ENCODE assay signal across 2 fruit fly cellular contexts in genomic region chr3L:3765782-3766520, dm6.
TF ChIP-seq lines count a peak whose summit lies in the region.

No protein-coding gene starts in this region.

TF ChIP-seq in whole organism, embryonic, 481 proteins besides CTCF, POLR2A, EP300 and RAD21 (continued from another document and continues in another):
- TF ChIP-seq CG15073 (GFP tag; optimal IDR thresholded peaks at IDR 0.05; lab: Kevin White, UChicago): no peak
- TF ChIP-seq CrebB (tag; optimal IDR thresholded peaks at IDR 0.05; lab: Kevin White, UChicago): peak; percentile 8
- TF ChIP-seq Mes4 (GFP tag; optimal IDR thresholded peaks at IDR 0.05; lab: Kevin White, UChicago): no peak
- no peak; the same call in 1 of the 2 replicates for TF ChIP-seq bowl (GFP tag; IDR thresholded peaks at IDR 0.05; lab: Robert Waterston, UW)
- peak; percentile 36; the same call in 1 of the 2 replicates for TF ChIP-seq CG13287 (GFP tag; IDR thresholded peaks at IDR 0.05; lab: Robert Waterston, UW; ENCODE audit: partially characterized antibody)
- no peak for TF ChIP-seq ham (GFP tag; IDR thresholded peaks at IDR 0.05; lab: Robert Waterston, UW)
- no peak for TF ChIP-seq luna (GFP tag; optimal IDR thresholded peaks at IDR 0.05; lab: Kevin White, UChicago)
- peak; percentile 62 for TF ChIP-seq CG12155 (GFP tag; optimal IDR thresholded peaks at IDR 0.05; lab: Kevin White, UChicago)
- TF ChIP-seq CG1832 (GFP tag; optimal IDR thresholded peaks at IDR 0.05; lab: Kevin White, UChicago): peak; percentile 85
- TF ChIP-seq wek (GFP tag; optimal IDR thresholded peaks at IDR 0.05; lab: Kevin White, UChicago): no peak
- peak; percentile 40; the same call in 1 of the 3 replicates for TF ChIP-seq CG14050 (GFP tag; IDR thresholded peaks at IDR 0.05; lab: Robert Waterston, UW)
- no peak for TF ChIP-seq CG8944 (GFP tag; optimal IDR thresholded peaks at IDR 0.05; lab: Kevin White, UChicago)
- TF ChIP-seq MTF-1 (GFP tag; optimal IDR thresholded peaks at IDR 0.05; lab: Kevin White, UChicago; ENCODE audit: borderline replicate concordance): peak; percentile 46
- TF ChIP-seq CG18262 (tag; optimal IDR thresholded peaks at IDR 0.05; lab: Kevin White, UChicago): peak; percentile 79
- TF ChIP-seq Gug (GFP tag; IDR thresholded peaks at IDR 0.05; lab: Robert Waterston, UW): no peak; the same call in 3 of the 4 replicates
- TF ChIP-seq bcd (GFP tag; optimal IDR thresholded peaks at IDR 0.05; lab: Kevin White, UChicago): peak; percentile 59
- 0 out of 2 replicates have a peak, but pooled peaks have one; percentile 5 for TF ChIP-seq NFAT (GFP tag; IDR thresholded peaks at IDR 0.05; lab: Robert Waterston, UW)
- TF ChIP-seq Drgx (GFP tag; IDR thresholded peaks at IDR 0.05; lab: Robert Waterston, UW): peak; percentile 32
- TF ChIP-seq CG32532 (GFP tag; IDR thresholded peaks at IDR 0.05; lab: Robert Waterston, UW): peak; percentile 81
- 0 out of 2 replicates have a peak, but pooled peaks have one; percentile 29 for TF ChIP-seq bbx (GFP tag; IDR thresholded peaks at IDR 0.05; lab: Robert Waterston, UW; ENCODE audit: partially characterized antibody)
- TF ChIP-seq CG6272 (GFP tag; IDR thresholded peaks at IDR 0.05; lab: Robert Waterston, UW): peak; percentile 37; the same call in 1 of the 2 replicates
- peak; percentile 56 for TF ChIP-seq az2 (GFP tag; optimal IDR thresholded peaks at IDR 0.05; lab: Kevin White, UChicago)
- no peak for TF ChIP-seq crol (GFP tag; IDR thresholded peaks at IDR 0.05; lab: Robert Waterston, UW)
- peak; percentile 78 for TF ChIP-seq Dek (tag; optimal IDR thresholded peaks at IDR 0.05; lab: Kevin White, UChicago)
- peak; percentile 37 for TF ChIP-seq CG13775 (GFP tag; optimal IDR thresholded peaks at IDR 0.05; lab: Kevin White, UChicago)
- TF ChIP-seq fd96Cb (tag; optimal IDR thresholded peaks at IDR 0.05; lab: Kevin White, UChicago): peak; percentile 55
- no peak for TF ChIP-seq btn (GFP tag; optimal IDR thresholded peaks at IDR 0.05; lab: Kevin White, UChicago)
- TF ChIP-seq CG3407 (GFP tag; optimal IDR thresholded peaks at IDR 0.05; lab: Kevin White, UChicago): peak; percentile 46
- TF ChIP-seq Med (GFP tag; lab: Kevin White, UChicago): peak; percentile 85
- peak; percentile 69 for TF ChIP-seq ewg (GFP tag; optimal IDR thresholded peaks at IDR 0.05; lab: Kevin White, UChicago)
- TF ChIP-seq Xbp1 (GFP tag; optimal IDR thresholded peaks at IDR 0.05; lab: Kevin White, UChicago): peak; percentile 72
- TF ChIP-seq Hr78 (GFP tag; optimal IDR thresholded peaks at IDR 0.05; lab: Kevin White, UChicago): peak in 1 of 2 experiments; percentile 71
- TF ChIP-seq CG14710 (tag; optimal IDR thresholded peaks at IDR 0.05; lab: Kevin White, UChicago): peak; percentile 9
- TF ChIP-seq ro (GFP tag; IDR thresholded peaks at IDR 0.05; lab: Robert Waterston, UW): no peak
- TF ChIP-seq CG10209 (GFP tag; optimal IDR thresholded peaks at IDR 0.05; lab: Kevin White, UChicago): peak; percentile 75
- TF ChIP-seq gcm2 (GFP tag; optimal IDR thresholded peaks at IDR 0.05; lab: Kevin White, UChicago): peak; percentile 45
- peak; percentile 8 for TF ChIP-seq CG12942 (GFP tag; optimal IDR thresholded peaks at IDR 0.05; lab: Kevin White, UChicago)
- peak; percentile 58 for TF ChIP-seq CG10979 (tag; optimal IDR thresholded peaks at IDR 0.05; lab: Kevin White, UChicago)
- peak; percentile 29 for TF ChIP-seq yki (optimal IDR thresholded peaks at IDR 0.05; lab: Kevin White, UChicago)
- TF ChIP-seq phol (tag; optimal IDR thresholded peaks at IDR 0.05; lab: Kevin White, UChicago): peak; percentile 63
- no peak; the same call in 1 of the 2 replicates for TF ChIP-seq CG9215 (GFP tag; IDR thresholded peaks at IDR 0.05; lab: Robert Waterston, UW)
- TF ChIP-seq CG7556 (GFP tag; optimal IDR thresholded peaks at IDR 0.05; lab: Kevin White, UChicago): peak; percentile 79
- peak; percentile 83 for TF ChIP-seq CG10366 (GFP tag; IDR thresholded peaks at IDR 0.05; lab: Robert Waterston, UW)
- peak; percentile 15 for TF ChIP-seq maf-S (GFP tag; optimal IDR thresholded peaks at IDR 0.05; lab: Kevin White, UChicago)
- TF ChIP-seq CG10543 (GFP tag; optimal IDR thresholded peaks at IDR 0.05; lab: Kevin White, UChicago): peak; percentile 77
- peak; percentile 91 for TF ChIP-seq CG15269 (tag; optimal IDR thresholded peaks at IDR 0.05; lab: Kevin White, UChicago)
- peak; percentile 76 for TF ChIP-seq Sox100B (GFP tag; optimal IDR thresholded peaks at IDR 0.05; lab: Kevin White, UChicago)
- TF ChIP-seq Vsx1 (GFP tag; optimal IDR thresholded peaks at IDR 0.05; lab: Kevin White, UChicago): peak; percentile 40
- TF ChIP-seq Neu2 (GFP tag; optimal IDR thresholded peaks at IDR 0.05; lab: Kevin White, UChicago; ENCODE audit: borderline replicate concordance): no peak
- TF ChIP-seq gsb (GFP tag; IDR thresholded peaks at IDR 0.05; lab: Robert Waterston, UW): peak; percentile 56
- no peak for TF ChIP-seq pan (optimal IDR thresholded peaks at IDR 0.05; lab: Kevin White, UChicago)
- peak in 1 of 2 experiments; percentile 79 for TF ChIP-seq pan (GFP tag; optimal IDR thresholded peaks at IDR 0.05 in 1 of 2, IDR thresholded peaks at IDR 0.05 in 1 of 2)
- TF ChIP-seq CG13894 (tag; optimal IDR thresholded peaks at IDR 0.05; lab: Kevin White, UChicago): peak; percentile 64
- TF ChIP-seq CG3847 (GFP tag; IDR thresholded peaks at IDR 0.05; lab: Robert Waterston, UW): peak; percentile 60; the same call in 1 of the 2 replicates
- peak; percentile 83 for TF ChIP-seq Oli (tag; optimal IDR thresholded peaks at IDR 0.05; lab: Kevin White, UChicago)
- TF ChIP-seq CG9797 (GFP tag; optimal IDR thresholded peaks at IDR 0.05; lab: Kevin White, UChicago): no peak
- TF ChIP-seq CG6765 (GFP tag; optimal IDR thresholded peaks at IDR 0.05; lab: Kevin White, UChicago): peak; percentile 60
- peak; percentile 10 for TF ChIP-seq crc (GFP tag; optimal IDR thresholded peaks at IDR 0.05; lab: Kevin White, UChicago)
- peak; percentile 42 for TF ChIP-seq slou (GFP tag; optimal IDR thresholded peaks at IDR 0.05; lab: Kevin White, UChicago)
- TF ChIP-seq ato (GFP tag; IDR thresholded peaks at IDR 0.05; lab: Robert Waterston, UW; ENCODE audit: partially characterized antibody): no peak
- no peak for TF ChIP-seq hb (GFP tag; IDR thresholded peaks at IDR 0.05; lab: Robert Waterston, UW; ENCODE audit: partially characterized antibody)
- TF ChIP-seq CG3726 (GFP tag; IDR thresholded peaks at IDR 0.05; lab: Robert Waterston, UW): peak; percentile 53; the same call in 1 of the 3 replicates
- no peak for TF ChIP-seq CG1603 (tag; optimal IDR thresholded peaks at IDR 0.05; lab: Kevin White, UChicago)

TF ChIP-seq in whole organism, prepupa, 60 proteins besides CTCF, POLR2A, EP300 and RAD21 (continued from another document):
- TF ChIP-seq Blimp-1 (GFP tag; optimal IDR thresholded peaks at IDR 0.05; lab: Kevin White, UChicago): no peak
- peak; percentile 48 for TF ChIP-seq CG15336 (GFP tag; IDR thresholded peaks at IDR 0.05; lab: Robert Waterston, UW)
- TF ChIP-seq CG34406 (GFP tag; optimal IDR thresholded peaks at IDR 0.05; lab: Kevin White, UChicago): peak; percentile 45
- peak; percentile 65 for TF ChIP-seq net (GFP tag; optimal IDR thresholded peaks at IDR 0.05; lab: Kevin White, UChicago)
- peak; percentile 41 for TF ChIP-seq CG31627 (GFP tag; optimal IDR thresholded peaks at IDR 0.05; lab: Kevin White, UChicago)
- TF ChIP-seq Gug (GFP tag; IDR thresholded peaks at IDR 0.05; lab: Robert Waterston, UW): no peak; the same call in 1 of the 2 replicates
- TF ChIP-seq spab (GFP tag; optimal IDR thresholded peaks at IDR 0.05; lab: Kevin White, UChicago): peak; percentile 64
- TF ChIP-seq CG8119 (GFP tag; IDR thresholded peaks at IDR 0.05; lab: Robert Waterston, UW): peak; percentile 68; the same call in 1 of the 3 replicates
